Fruit fly (Drosophila melanogaster) whole organism, larva: ENCODE results near the gene CG13840.

Experiments
- noc ChIP-seq: fragments of 200-800 bp; sonication (Bioruptor generic); optimal IDR thresholded peaks from 3 replicates; lab custom pipeline; 2019; ENCODE audit warnings: missing biosample characterization, mild to moderate bottlenecking, missing genetic modification characterization, moderate library complexity

The CG13840 gene

dm6 chr3R:22770207-22770606, 45.8 kb downstream of the CG13840 start, which contains the start of gene CG43093:
Gene CG43093, minus strand, starts transcription at chr3R:22770307.
- no peak for TF ChIP-seq noc (tag; lab: Kevin White, UChicago)

dm6 chr3R:22769567-22769966, 46.4 kb downstream of the CG13840 start, which contains the start of gene CG43092:
Gene CG43092, minus strand, starts transcription at chr3R:22769667.
- TF ChIP-seq noc (tag; lab: Kevin White, UChicago), result no peak

dm6 chr3R:22768633-22769032, 47.3 kb downstream of the CG13840 start, which contains the start of gene CG43091:
Gene CG43091, minus strand, starts transcription at chr3R:22768733.
- no peak for TF ChIP-seq noc (tag; lab: Kevin White, UChicago)

- TF ChIP-seq noc (tag; lab: Kevin White, UChicago), result no peak
Observed at dm6 chr3R:22767599-22767998, 48.4 kb downstream of the CG13840 start, which contains the start of gene CG13841. Gene CG13841, minus strand, starts transcription at chr3R:22767699.

dm6 chr3R:22766072-22766471, 49.9 kb downstream of the CG13840 start, which contains the start of gene Nepl15:
Gene Nepl15, minus strand, starts transcription at chr3R:22766172.
- no peak for TF ChIP-seq noc (tag; lab: Kevin White, UChicago)
